Fruit fly (Drosophila melanogaster) whole organism, pupa: ENCODE measurements around the gene Tsen34.
A peak's percentile ranks its signal among the peaks of the same experiment; 100 is the strongest.

Experiments used
- CG10348 ChIP-seq: fragments of 200-800 bp; sonication (Bioruptor generic); IDR thresholded peaks from 2 replicates; pipeline ENCODE4 v1.3.6; 2022; ENCODE audit warnings: missing biosample characterization, missing genetic modification characterization
- CG13204 ChIP-seq: fragments of 200-800 bp; sonication (Bioruptor generic); optimal IDR thresholded peaks from 2 replicates; lab custom pipeline; 2018; ENCODE audit warnings: missing biosample characterization, mild to moderate bottlenecking, missing genetic modification characterization, moderate library complexity
- CG15710 ChIP-seq: fragments of 200-800 bp; sonication (Bioruptor generic); optimal IDR thresholded peaks from 2 replicates; lab custom pipeline; 2018; ENCODE audit warnings: missing biosample characterization, mild to moderate bottlenecking, missing genetic modification characterization, moderate library complexity
- CG17806 ChIP-seq: fragments of 200-800 bp; sonication (Bioruptor generic); optimal IDR thresholded peaks from 2 replicates; lab custom pipeline; 2018; ENCODE audit warnings: missing biosample characterization, mild to moderate bottlenecking, missing genetic modification characterization, moderate library complexity
- CG8301 ChIP-seq: fragments of 200-800 bp; sonication (Bioruptor generic); optimal IDR thresholded peaks from 2 replicates; lab custom pipeline; 2018; ENCODE audit warnings: missing biosample characterization, mild to moderate bottlenecking, missing genetic modification characterization
- CG9948 ChIP-seq: fragments of 200-800 bp; sonication (Bioruptor generic); optimal IDR thresholded peaks from 2 replicates; lab custom pipeline; 2018; ENCODE audit warnings: missing biosample characterization, mild to moderate bottlenecking, missing genetic modification characterization, moderate library complexity
- D1 ChIP-seq: fragments of 200-800 bp; sonication (Bioruptor generic); optimal IDR thresholded peaks from 2 replicates; lab custom pipeline; 2018; ENCODE audit warnings: missing biosample characterization, mild to moderate bottlenecking, missing genetic modification characterization, moderate library complexity
- EcR ChIP-seq: fragments of 200-800 bp; sonication (Bioruptor generic); optimal IDR thresholded peaks from 3 replicates; lab custom pipeline; 2019; ENCODE audit warnings: missing biosample characterization, missing genetic modification characterization, mild to moderate bottlenecking, moderate library complexity, missing genetic modification reagents
- Pif1A ChIP-seq: fragments of 200-800 bp; sonication (Bioruptor generic); optimal IDR thresholded peaks from 3 replicates; lab custom pipeline; 2016; ENCODE audit warnings: missing biosample characterization, missing genetic modification characterization
- Pif1B ChIP-seq: fragments of 200-800 bp; sonication (Bioruptor generic); optimal IDR thresholded peaks from 3 replicates; lab custom pipeline; 2016; ENCODE audit warnings: missing biosample characterization, missing genetic modification characterization

dm6 chr3L:14759097-14759795, 2.4 kb downstream of the Tsen34 start:
- TF ChIP-seq Pif1A (GFP tag; lab: Kevin White, UChicago) (peak; percentile 99), EcR (peak; percentile 52), D1 (peak; percentile 99), CG17806 (tag; lab: Kevin White, UChicago) (peak; percentile 100), CG10348 (GFP tag; lab: Robert Waterston, UW) (peak; percentile 100), CG8301 (tag; lab: Kevin White, UChicago) (peak; percentile 100), CG13204 (GFP tag; lab: Kevin White, UChicago) (peak; percentile 99), Pif1B (GFP tag; lab: Kevin White, UChicago) (peak; percentile 99), CG15710 (tag; lab: Kevin White, UChicago) (peak; percentile 100), CG9948 (tag; lab: Kevin White, UChicago) (peak; percentile 100)
